Worm (Caenorhabditis elegans): Measurements from ENCODE around the gene mig-14.

- TF ChIP-seq him-1 (tag; optimal IDR thresholded peaks at IDR 0.05) = no peak
- no peak for TF ChIP-seq dao-5 (tag; optimal IDR thresholded peaks at IDR 0.05)
Measured at ce11 chrII:13729416-13729815, 12.1 kb upstream of the mig-14 start, which contains the start of gene Y54G9A.9.

Data from whole organism, L4/young adult.